Fruit fly (Drosophila melanogaster): ENCODE measurements around the gene Mst33A.

Mst33A gene

DNA sequence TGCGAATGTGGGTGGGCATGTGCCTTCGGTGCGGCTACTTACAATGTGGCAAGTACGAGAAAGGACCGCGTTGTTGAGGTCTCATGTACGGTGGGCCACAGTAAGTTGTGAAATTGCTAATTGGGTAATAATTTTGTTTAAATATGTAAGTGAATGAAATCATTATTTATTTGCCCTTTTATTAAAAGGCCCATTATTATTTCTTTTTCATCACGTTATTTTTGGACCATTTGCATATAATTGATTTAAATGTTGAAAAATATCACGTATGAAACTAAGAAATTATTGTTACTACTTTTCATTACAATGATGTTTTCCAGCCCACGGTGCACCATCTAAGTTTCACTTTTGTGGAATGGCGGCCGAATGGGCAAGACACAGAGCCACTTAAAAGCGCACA is 41.7 kb upstream of the Mst33A start (continued):
- TF ChIP-seq CG1603 (tag; optimal IDR thresholded peaks at IDR 0.05) = no peak
- no peak for TF ChIP-seq CG17359 (tag; optimal IDR thresholded peaks at IDR 0.05)
- TF ChIP-seq gcm2 (GFP tag; optimal IDR thresholded peaks at IDR 0.05) = no peak
- peak; percentile 60 for TF ChIP-seq CG2678 (tag; optimal IDR thresholded peaks at IDR 0.05)
- no peak for TF ChIP-seq toy (GFP tag; IDR thresholded peaks at IDR 0.05)
- peak; percentile 31 for TF ChIP-seq mam (GFP tag; optimal IDR thresholded peaks at IDR 0.05)
- peak; percentile 48 for TF ChIP-seq Meics (GFP tag; optimal IDR thresholded peaks at IDR 0.05)
- 0 out of 2 replicates have a peak, but pooled peaks have one; percentile 17 for TF ChIP-seq ranshi (GFP tag; IDR thresholded peaks at IDR 0.05)
- TF ChIP-seq Sox102F (GFP tag; optimal IDR thresholded peaks at IDR 0.05) = peak; percentile 23
- no peak for TF ChIP-seq CG11085 (GFP tag; IDR thresholded peaks at IDR 0.05)
- peak; percentile 14 for TF ChIP-seq Deaf1 (tag; optimal IDR thresholded peaks at IDR 0.05)
- peak; percentile 50 for TF ChIP-seq CG11504 (tag; optimal IDR thresholded peaks at IDR 0.05)
- TF ChIP-seq CG18599 (GFP tag; optimal IDR thresholded peaks at IDR 0.05) = peak; percentile 68
- TF ChIP-seq CG4730 (GFP tag; IDR thresholded peaks at IDR 0.05) = no peak

DNA sequence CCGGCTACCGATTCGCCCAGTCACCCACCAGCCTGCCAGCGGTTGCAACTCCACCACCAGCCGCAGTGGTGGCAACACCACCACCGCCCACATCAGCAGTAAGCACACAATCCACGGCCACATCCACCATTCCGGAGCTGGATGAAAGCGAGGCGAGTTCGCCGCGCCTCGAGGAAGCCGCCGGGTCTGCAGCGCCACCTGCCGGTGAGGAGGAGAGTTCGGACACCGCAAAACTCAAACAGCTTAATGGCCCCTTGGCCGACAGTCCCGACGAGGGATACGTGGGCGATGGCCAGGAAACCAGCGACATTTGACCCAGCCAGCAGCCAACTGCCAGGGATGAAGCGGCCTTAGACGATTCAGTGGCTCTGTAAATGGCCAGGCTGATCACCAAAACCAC is 37.6 kb upstream of the Mst33A start:
- TF ChIP-seq lbe (GFP tag; optimal IDR thresholded peaks at IDR 0.05) = no peak
- TF ChIP-seq CTCF (GFP tag; optimal IDR thresholded peaks at IDR 0.05) = peak; percentile 68

DNA sequence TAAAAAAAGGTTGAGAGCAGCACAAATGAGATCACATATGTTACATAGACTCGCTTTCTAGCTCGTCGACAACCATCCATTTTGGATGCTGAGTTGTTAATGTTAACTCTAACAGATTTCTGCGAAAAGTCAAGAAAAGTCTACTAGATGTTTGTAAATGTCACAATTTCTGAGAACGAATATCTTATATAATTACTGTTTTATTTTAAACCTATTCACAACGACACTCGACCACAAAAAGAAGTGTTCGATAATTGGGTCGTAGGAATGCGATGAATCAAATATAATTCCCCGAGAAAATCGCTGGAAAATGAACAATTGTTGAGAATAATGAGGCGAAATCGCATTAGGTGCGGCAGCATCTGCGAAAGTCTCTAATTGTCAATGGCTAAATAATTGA is 25.0 kb upstream of the Mst33A start, which contains the start of gene spag4:
Gene spag4, minus strand, starts transcription at position 101 of the 400 bp plus-strand sequence.
- no peak for TF ChIP-seq CG4820 (GFP tag; optimal IDR thresholded peaks at IDR 0.05)
- TF ChIP-seq CG18764 (GFP tag; optimal IDR thresholded peaks at IDR 0.05) = no peak
- no peak for TF ChIP-seq CG10543 (GFP tag; optimal IDR thresholded peaks at IDR 0.05)
- no peak for TF ChIP-seq D (optimal IDR thresholded peaks at IDR 0.05)
- no peak for TF ChIP-seq D (GFP tag; optimal IDR thresholded peaks at IDR 0.05)
- TF ChIP-seq Ptx1 (GFP tag; IDR thresholded peaks at IDR 0.05) = no peak
- no peak for TF ChIP-seq CG11723 (GFP tag; optimal IDR thresholded peaks at IDR 0.05)
- no peak for TF ChIP-seq mirr (GFP tag; optimal IDR thresholded peaks at IDR 0.05)
- no peak for TF ChIP-seq tin (GFP tag; optimal IDR thresholded peaks at IDR 0.05)

DNA sequence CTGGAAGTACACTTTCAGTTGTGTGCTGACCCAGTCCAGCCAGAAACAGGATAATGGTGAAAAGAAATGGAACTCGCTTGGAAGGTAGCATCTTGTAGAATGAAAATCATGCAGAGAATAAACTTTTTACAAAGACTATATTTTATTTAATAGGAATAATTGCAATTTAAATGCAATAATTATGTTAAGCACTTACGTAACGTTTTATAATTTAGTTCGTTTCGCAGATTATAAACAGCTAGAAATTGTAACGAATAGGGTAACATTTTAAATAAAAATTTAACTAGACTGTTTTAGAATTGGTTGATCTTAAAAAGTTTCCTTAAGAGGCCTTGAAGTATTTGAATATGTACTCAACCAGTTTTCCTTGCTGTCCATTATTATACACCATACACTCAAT is 4.9 kb upstream of the Mst33A start, which contains the start of gene Acp33A:
Gene Acp33A, minus strand, starts transcription at position 101 of the 400 bp plus-strand sequence.
- TF ChIP-seq CG12659 (GFP tag; optimal IDR thresholded peaks at IDR 0.05) (no peak), h (optimal IDR thresholded peaks at IDR 0.05) (no peak), CG13424 (tag; optimal IDR thresholded peaks at IDR 0.05) (no peak), pzg (GFP tag; optimal IDR thresholded peaks at IDR 0.05) (no peak), Doc2 (GFP tag; IDR thresholded peaks at IDR 0.05) (no peak)

DNA sequence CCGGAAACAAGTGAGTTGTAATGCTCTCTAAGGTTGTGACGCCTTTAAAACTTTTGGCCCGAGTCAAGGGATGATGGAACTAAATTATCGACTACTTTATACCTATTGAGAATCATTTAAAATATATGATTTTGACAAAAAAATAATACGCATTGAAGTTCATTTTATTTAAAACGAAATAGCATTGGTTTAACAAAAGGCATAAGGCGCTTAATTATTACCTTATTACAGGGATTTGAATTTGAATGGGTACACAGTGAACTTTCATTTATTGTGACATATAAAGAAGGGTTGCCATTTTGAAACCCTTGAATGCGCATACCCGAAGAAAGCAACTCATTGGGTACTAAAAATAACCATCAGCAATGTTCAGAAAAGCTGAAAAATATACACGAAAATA is 2.4 kb upstream of the Mst33A start:
- TF ChIP-seq CG15011 (GFP tag; optimal IDR thresholded peaks at IDR 0.05) (no peak), Nf-YB (GFP tag; optimal IDR thresholded peaks at IDR 0.05) (no peak), CG3281 (GFP tag; optimal IDR thresholded peaks at IDR 0.05) (peak; percentile 1), CG12219 (GFP tag; optimal IDR thresholded peaks at IDR 0.05) (no peak), Taf1 (GFP tag; IDR thresholded peaks at IDR 0.05) (no peak), mirr (GFP tag; optimal IDR thresholded peaks at IDR 0.05) (no peak), sima (GFP tag; optimal IDR thresholded peaks at IDR 0.05) (no peak), NfI (GFP tag; optimal IDR thresholded peaks at IDR 0.05) (no peak), Sox102F (GFP tag; optimal IDR thresholded peaks at IDR 0.05) (peak; percentile 42), sc (optimal IDR thresholded peaks at IDR 0.05) (no peak), sc (GFP tag; optimal IDR thresholded peaks at IDR 0.05) (no peak), CG31441 (GFP tag; IDR thresholded peaks at IDR 0.05) (0 out of 2 replicates have a peak, but pooled peaks have one; percentile 21), ash1 (GFP tag; optimal IDR thresholded peaks at IDR 0.05) (no peak), CG11695 (GFP tag; IDR thresholded peaks at IDR 0.05) (0 out of 3 replicates have a peak, but pooled peaks have one; percentile 10), CG6254 (GFP tag; optimal IDR thresholded peaks at IDR 0.05) (no peak), az2 (GFP tag; optimal IDR thresholded peaks at IDR 0.05) (peak; percentile 12), D19A (tag; optimal IDR thresholded peaks at IDR 0.05) (peak; percentile 14), CG3163 (GFP tag; optimal IDR thresholded peaks at IDR 0.05) (no peak), pfk (GFP tag; optimal IDR thresholded peaks at IDR 0.05) (no peak)
